Worm (Caenorhabditis elegans): Measurements from ENCODE around the gene cst-2.

The cst-2 gene

DNA sequence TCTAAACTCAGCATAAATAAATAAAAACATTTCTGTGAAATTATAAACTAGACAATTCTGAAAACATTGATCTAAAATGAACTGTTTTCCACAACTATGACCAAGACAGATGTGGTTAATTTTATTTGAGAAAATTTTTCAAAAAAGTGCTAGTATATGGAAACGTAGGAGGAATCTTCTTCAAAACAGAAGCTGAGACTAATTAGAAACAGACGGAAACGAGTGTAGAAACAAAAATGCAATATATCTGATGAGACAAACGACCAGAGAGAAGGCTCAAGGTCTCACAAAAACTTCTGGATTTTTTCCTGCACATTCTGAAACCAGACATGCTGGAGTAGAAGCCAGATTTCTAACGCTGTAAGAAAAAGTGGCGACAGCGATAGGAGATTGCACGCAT lies 39.9 kb downstream of the cst-2 start:
- TF ChIP-seq F49E8.2 (tag; optimal IDR thresholded peaks at IDR 0.05; ENCODE audit: borderline replicate concordance): no peak
- no peak for TF ChIP-seq nhr-48 (tag; optimal IDR thresholded peaks at IDR 0.05)
- no peak for TF ChIP-seq spr-3 (GFP tag; optimal IDR thresholded peaks at IDR 0.05)
- no peak for TF ChIP-seq nhr-102 (tag; optimal IDR thresholded peaks at IDR 0.05)
- no peak for TF ChIP-seq daf-8 (GFP tag; IDR thresholded peaks at IDR 0.05)
- TF ChIP-seq nhr-11 (tag; optimal IDR thresholded peaks at IDR 0.05): no peak
- TF ChIP-seq mdt-29 (GFP tag; IDR thresholded peaks at IDR 0.05): no peak
- no peak for TF ChIP-seq lim-7 (GFP tag; IDR thresholded peaks at IDR 0.05)
- TF ChIP-seq saeg-2 (GFP tag; IDR thresholded peaks at IDR 0.05): no peak
- TF ChIP-seq tag-97 (GFP tag; IDR thresholded peaks at IDR 0.05): no peak

DNA sequence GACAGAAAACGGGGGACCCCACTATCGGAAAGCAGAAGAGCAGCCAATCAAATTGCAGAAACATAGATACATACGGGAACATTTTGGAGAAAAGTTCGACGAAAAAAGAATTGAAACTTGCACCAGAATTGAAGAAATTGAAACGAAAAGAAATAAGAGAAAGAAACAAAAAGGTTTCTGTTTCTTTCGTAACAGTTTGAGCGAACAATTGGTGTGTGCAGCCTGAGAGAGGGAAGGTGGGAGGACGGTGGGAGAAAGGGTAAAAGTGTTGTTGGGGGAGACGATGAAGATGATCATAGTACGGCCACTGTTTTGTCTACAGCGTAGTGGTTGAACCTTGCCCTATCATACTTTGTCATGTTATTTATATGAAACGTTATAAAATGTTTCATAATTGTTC lies 40.9 kb downstream of the cst-2 start:
- TF ChIP-seq nhr-28 (tag; optimal IDR thresholded peaks at IDR 0.05): peak; percentile 28
- TF ChIP-seq dmd-9 (GFP tag; IDR thresholded peaks at IDR 0.05): no peak
- peak; percentile 27 for TF ChIP-seq fkh-10 (GFP tag; optimal IDR thresholded peaks at IDR 0.05)
- peak; percentile 41 for TF ChIP-seq hlh-11 (tag; optimal IDR thresholded peaks at IDR 0.05)
- TF ChIP-seq nhr-111 (GFP tag; optimal IDR thresholded peaks at IDR 0.05): no peak
- no peak for TF ChIP-seq nhr-102 (tag; optimal IDR thresholded peaks at IDR 0.05)
- TF ChIP-seq dmd-6 (GFP tag; IDR thresholded peaks at IDR 0.05): peak; percentile 9; the same call in 1 of the 2 replicates
- TF ChIP-seq T26A8.4 (GFP tag; IDR thresholded peaks at IDR 0.05): no peak
- TF ChIP-seq daf-16 (GFP tag; optimal IDR thresholded peaks at IDR 0.05): no peak
- TF ChIP-seq daf-16 (tag; optimal IDR thresholded peaks at IDR 0.05): peak; percentile 48
- no peak for TF ChIP-seq nhr-76 (tag; optimal IDR thresholded peaks at IDR 0.05)
- no peak for TF ChIP-seq Y75B8A.6 (GFP tag; IDR thresholded peaks at IDR 0.05)
- TF ChIP-seq lin-38 (GFP tag; IDR thresholded peaks at IDR 0.05): no peak
- no peak for TF ChIP-seq egl-27 (tag; optimal IDR thresholded peaks at IDR 0.05)
- no peak for TF ChIP-seq zip-2 (tag; optimal IDR thresholded peaks at IDR 0.05)
- no peak for TF ChIP-seq ztf-11 (tag; optimal IDR thresholded peaks at IDR 0.05)
- TF ChIP-seq aly-2 (tag; optimal IDR thresholded peaks at IDR 0.05): no peak
- no peak for TF ChIP-seq gei-8 (GFP tag; optimal IDR thresholded peaks at IDR 0.05)
- TF ChIP-seq daf-8 (GFP tag; IDR thresholded peaks at IDR 0.05): no peak
- no peak for TF ChIP-seq lin-1 (GFP tag; IDR thresholded peaks at IDR 0.05)
- peak; percentile 32 for TF ChIP-seq mep-1 (tag; optimal IDR thresholded peaks at IDR 0.05)
- TF ChIP-seq ceh-82 (tag; optimal IDR thresholded peaks at IDR 0.05): no peak
- TF ChIP-seq T20F7.1 (GFP tag; optimal IDR thresholded peaks at IDR 0.05): no peak

DNA sequence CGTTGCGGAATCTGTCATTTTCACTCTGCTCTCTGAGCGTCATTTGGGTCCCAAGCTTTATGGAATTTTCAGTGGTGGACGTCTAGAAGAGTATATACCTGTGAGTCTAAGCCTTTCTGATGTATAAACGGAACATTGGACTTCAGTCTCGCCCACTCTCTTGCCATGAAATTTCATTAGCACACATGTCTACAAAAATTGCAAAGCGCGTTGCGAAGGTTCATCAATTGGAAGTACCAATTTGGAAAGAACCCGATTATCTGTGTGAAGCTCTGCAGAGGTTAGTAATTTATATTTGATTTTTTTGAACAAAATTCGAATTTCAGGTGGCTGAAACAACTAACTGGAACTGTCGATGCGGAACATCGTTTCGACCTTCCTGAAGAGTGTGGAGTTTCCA lies 46.0 kb downstream of the cst-2 start:
- no peak for TF ChIP-seq zag-1 (tag; optimal IDR thresholded peaks at IDR 0.05)
- TF ChIP-seq unc-62 (GFP tag; optimal IDR thresholded peaks at IDR 0.05 in 1 of 2): peak in 1 of 2 experiments; percentile 57
- TF ChIP-seq unc-62 (tag; optimal IDR thresholded peaks at IDR 0.05): no peak
- TF ChIP-seq nhr-6 (tag; optimal IDR thresholded peaks at IDR 0.05): no peak
- no peak for TF ChIP-seq fkh-10 (GFP tag; optimal IDR thresholded peaks at IDR 0.05)
- TF ChIP-seq rbr-2 (tag; optimal IDR thresholded peaks at IDR 0.05): no peak
- TF ChIP-seq nhr-10 (tag; optimal IDR thresholded peaks at IDR 0.05): no peak
- no peak for TF ChIP-seq dpl-1 (GFP tag; optimal IDR thresholded peaks at IDR 0.05)
- no peak for TF ChIP-seq dve-1 (tag; optimal IDR thresholded peaks at IDR 0.05; ENCODE audit: insufficient read depth)
- TF ChIP-seq nhr-102 (tag; optimal IDR thresholded peaks at IDR 0.05): no peak
- TF ChIP-seq Y48G9A.11 (GFP tag; IDR thresholded peaks at IDR 0.05): no peak
- TF ChIP-seq madf-5 (GFP tag; IDR thresholded peaks at IDR 0.05): no peak
- no peak for TF ChIP-seq Y75B8A.6 (GFP tag; IDR thresholded peaks at IDR 0.05)
- TF ChIP-seq aha-1 (tag): peak; percentile 74
- TF ChIP-seq hlh-11 (tag; optimal IDR thresholded peaks at IDR 0.05): no peak
- no peak for TF ChIP-seq daf-8 (GFP tag; IDR thresholded peaks at IDR 0.05)
